Worm (Caenorhabditis elegans) whole organism, L4 larva: ENCODE results near the gene irld-7.

ENCODE experiments used
- F49E8.2 ChIP-seq: sonication (generic microtip); optimal IDR thresholded peaks from 2 replicates; lab custom pipeline; 2016; ENCODE audit warnings: missing compliant biosample characterization, mild to moderate bottlenecking, missing genetic modification characterization, borderline replicate concordance
- ZK337.2 ChIP-seq: fragments of 200-800 bp; sonication (Bioruptor generic); IDR thresholded peaks from 2 replicates; pipeline ENCODE4 v1.3.6; 2022; ENCODE audit warnings: missing genetic modification reagents, missing genetic modification characterization, missing compliant biosample characterization
- ceh-44 ChIP-seq: fragments of 200-800 bp; sonication (Bioruptor generic); IDR thresholded peaks from 2 replicates; pipeline ENCODE4 v1.3.6; 2022; ENCODE audit warnings: missing genetic modification reagents, missing genetic modification characterization, missing compliant biosample characterization
- ces-1 ChIP-seq: fragments of 150-350 bp; sonication (generic microtip); optimal IDR thresholded peaks from 4 replicates; lab custom pipeline; 2014; ENCODE audit warnings: missing biosample characterization, missing genetic modification reagents, missing genetic modification characterization
- dpl-1 ChIP-seq: fragments of 150-350 bp; optimal IDR thresholded peaks from 2 replicates; lab custom pipeline; 2014; ENCODE audit warnings: missing biosample characterization, missing genetic modification reagents, missing genetic modification characterization
- lin-39 ChIP-seq: fragments of 150-350 bp; optimal IDR thresholded peaks from 2 replicates; lab custom pipeline; 2014; ENCODE audit warnings: missing biosample characterization, missing genetic modification reagents, missing genetic modification characterization
- spr-3 ChIP-seq: fragments of 200-800 bp; sonication (Bioruptor generic); optimal IDR thresholded peaks from 2 replicates; lab custom pipeline; 2018; ENCODE audit warnings: mild to moderate bottlenecking, missing genetic modification characterization, missing compliant biosample characterization
- unc-130 ChIP-seq: sonication (generic microtip); optimal IDR thresholded peaks from 2 replicates; lab custom pipeline; 2016; ENCODE audit warnings: missing genetic modification reagents, missing genetic modification characterization, missing compliant biosample characterization
- zag-1 ChIP-seq: fragments of 150-350 bp; optimal IDR thresholded peaks from 2 replicates; lab custom pipeline; 2014; ENCODE audit warnings: missing biosample characterization, missing genetic modification characterization
- ztf-11 ChIP-seq: fragments of 150-350 bp; optimal IDR thresholded peaks from 2 replicates; lab custom pipeline; 2014; ENCODE audit warnings: missing biosample characterization, missing genetic modification characterization
- ztf-7 ChIP-seq: fragments of 150-350 bp; optimal IDR thresholded peaks from 2 replicates; lab custom pipeline; 2014; ENCODE audit warnings: missing biosample characterization, missing genetic modification characterization

DNA sequence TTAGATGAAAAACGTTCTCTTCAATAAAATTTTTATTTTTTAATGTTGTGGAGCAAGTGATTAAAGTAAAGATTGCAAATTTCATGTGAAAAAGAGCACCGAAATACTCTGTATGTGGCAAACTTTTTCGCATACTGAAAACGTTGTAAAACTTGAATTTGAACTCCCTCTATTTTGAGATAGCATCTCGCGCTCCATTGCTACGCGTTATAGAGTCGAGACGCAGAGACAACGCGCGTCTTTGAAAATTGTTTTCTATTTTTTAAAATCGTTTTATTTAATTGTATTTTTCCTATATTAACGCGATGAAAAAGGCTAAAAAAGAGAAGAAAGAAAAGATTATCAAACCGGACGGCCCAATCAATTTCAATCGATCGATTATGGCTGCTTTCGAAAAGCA is 41.6 kb upstream of the irld-7 start, which contains the start of gene fan-1:
- TF ChIP-seq ZK337.2 (GFP tag; lab: Robert Waterston, UW) (no peak), ceh-44 (GFP tag; lab: Robert Waterston, UW) (no peak), ztf-11 (tag; lab: Kevin White, UChicago) (no peak), ces-1 (GFP tag; lab: Kevin White, UChicago) (no peak), F49E8.2 (no peak), spr-3 (GFP tag; lab: Kevin White, UChicago) (no peak), zag-1 (no peak), ztf-7 (tag; lab: Kevin White, UChicago) (no peak), unc-130 (GFP tag; lab: Kevin White, UChicago) (no peak), dpl-1 (GFP tag; lab: Kevin White, UChicago) (peak; percentile 94), lin-39 (tag; lab: Kevin White, UChicago) (no peak)
